Fruit fly (Drosophila melanogaster) whole organism, embryonic: ENCODE results near the gene CG12947.

Experiments
- Bgb ChIP-seq: fragments of 200-800 bp; sonication (Bioruptor generic); IDR thresholded peaks from 2 replicates; pipeline ENCODE4 v1.3.6; 2022; ENCODE audit warnings: missing biosample characterization, missing genetic modification characterization; ENCODE audit not compliant: partially characterized antibody
- CG10147 ChIP-seq: fragments of 200-800 bp; sonication (Bioruptor generic); optimal IDR thresholded peaks from 2 replicates; lab custom pipeline; 2019; ENCODE audit warnings: missing biosample characterization, mild to moderate bottlenecking, missing genetic modification characterization, moderate library complexity
- CG11398 ChIP-seq: fragments of 200-800 bp; sonication (Bioruptor generic); optimal IDR thresholded peaks from 2 replicates; lab custom pipeline; 2016; ENCODE audit warnings: missing biosample characterization, missing genetic modification characterization
- CG12104 ChIP-seq: fragments of 200-800 bp; sonication (Bioruptor generic); optimal IDR thresholded peaks from 3 replicates; lab custom pipeline; 2016; ENCODE audit warnings: missing biosample characterization, missing genetic modification characterization
- CG12236 ChIP-seq: fragments of 200-800 bp; sonication (Bioruptor generic); optimal IDR thresholded peaks from 2 replicates; lab custom pipeline; 2016; ENCODE audit warnings: missing biosample characterization, missing genetic modification characterization
- CG16813 ChIP-seq: fragments of 200-800 bp; sonication (Bioruptor generic); IDR thresholded peaks from 3 replicates; pipeline ENCODE4 v1.3.6; 2022; ENCODE audit warnings: missing biosample characterization, missing genetic modification characterization; ENCODE audit not compliant: partially characterized antibody
- CG17612 ChIP-seq: fragments of 200-800 bp; sonication (Bioruptor generic); IDR thresholded peaks from 2 replicates; pipeline ENCODE4 v1.3.6; 2022; ENCODE audit warnings: missing biosample characterization, missing genetic modification characterization
- CG2129 ChIP-seq: fragments of 200-800 bp; sonication (Bioruptor generic); IDR thresholded peaks from 2 replicates; pipeline ENCODE4 v1.3.6; 2022; ENCODE audit warnings: missing biosample characterization, missing genetic modification characterization; ENCODE audit not compliant: partially characterized antibody
- CG2712 ChIP-seq: fragments of 200-800 bp; optimal IDR thresholded peaks from 3 replicates; lab custom pipeline; 2019; ENCODE audit warnings: missing biosample characterization, mild to moderate bottlenecking, missing genetic modification characterization, moderate library complexity
- CG33213 ChIP-seq: fragments of 200-800 bp; sonication (Bioruptor generic); optimal IDR thresholded peaks from 3 replicates; lab custom pipeline; 2016; ENCODE audit warnings: missing biosample characterization, missing genetic modification characterization
- CG34376 ChIP-seq: fragments of 200-800 bp; sonication (Bioruptor generic); optimal IDR thresholded peaks from 2 replicates; lab custom pipeline; 2018; ENCODE audit warnings: missing biosample characterization, mild to moderate bottlenecking, missing genetic modification characterization
- CG3847 ChIP-seq: fragments of 200-800 bp; sonication (Bioruptor generic); IDR thresholded peaks from 2 replicates; pipeline ENCODE4 v1.3.6; 2022; ENCODE audit warnings: missing biosample characterization, missing genetic modification characterization
- CG42726 ChIP-seq: fragments of 200-800 bp; sonication (Bioruptor generic); IDR thresholded peaks from 2 replicates; pipeline ENCODE4 v1.3.6; 2022; ENCODE audit warnings: missing biosample characterization, missing genetic modification characterization; ENCODE audit not compliant: partially characterized antibody
- CG4328 ChIP-seq: fragments of 200-800 bp; sonication (Bioruptor generic); optimal IDR thresholded peaks from 3 replicates; lab custom pipeline; 2017; ENCODE audit warnings: missing biosample characterization, missing genetic modification reagents, missing genetic modification characterization
- CG4730 ChIP-seq: fragments of 200-800 bp; sonication (Bioruptor generic); IDR thresholded peaks from 2 replicates; pipeline ENCODE4 v1.3.6; 2022; ENCODE audit warnings: missing biosample characterization, missing genetic modification characterization
- CG4820 ChIP-seq: fragments of 200-800 bp; sonication (Bioruptor generic); optimal IDR thresholded peaks from 3 replicates; lab custom pipeline; 2016; ENCODE audit warnings: missing biosample characterization, missing genetic modification characterization
- CG6683 ChIP-seq: fragments of 200-800 bp; sonication (Bioruptor generic); optimal IDR thresholded peaks from 2 replicates; lab custom pipeline; 2017; ENCODE audit warnings: missing biosample characterization, mild to moderate bottlenecking, missing genetic modification characterization, missing genetic modification reagents
- CG8388 ChIP-seq: fragments of 200-800 bp; sonication (Bioruptor generic); optimal IDR thresholded peaks from 2 replicates; lab custom pipeline; 2019; ENCODE audit warnings: missing biosample characterization, mild to moderate bottlenecking, missing genetic modification characterization, moderate library complexity
- CG8924 ChIP-seq: fragments of 200-800 bp; optimal IDR thresholded peaks from 3 replicates; lab custom pipeline; 2019; ENCODE audit warnings: missing biosample characterization, mild to moderate bottlenecking, missing genetic modification characterization, moderate library complexity
- CG9727 ChIP-seq: fragments of 200-800 bp; sonication (Bioruptor generic); optimal IDR thresholded peaks from 3 replicates; lab custom pipeline; 2017; ENCODE audit warnings: missing biosample characterization, mild to moderate bottlenecking, missing genetic modification characterization
- CG9932 ChIP-seq: fragments of 200-800 bp; sonication (Bioruptor generic); IDR thresholded peaks from 2 replicates; pipeline ENCODE4 v1.3.6; 2022; ENCODE audit warnings: missing biosample characterization, missing genetic modification characterization
- Chrac-16 ChIP-seq: fragments of 200-800 bp; sonication (Bioruptor generic); optimal IDR thresholded peaks from 3 replicates; lab custom pipeline; 2016; ENCODE audit warnings: missing biosample characterization, missing genetic modification characterization
- E2f2 ChIP-seq: fragments of 200-800 bp; sonication (Bioruptor generic); IDR thresholded peaks from 2 replicates; pipeline ENCODE4 v1.3.6; 2022; ENCODE audit warnings: missing biosample characterization, missing genetic modification characterization
- Mad ChIP-seq: fragments of 200-800 bp; sonication (Bioruptor generic); optimal IDR thresholded peaks from 2 replicates; lab custom pipeline; 2016; ENCODE audit warnings: missing biosample characterization, missing genetic modification characterization
- NK7.1 ChIP-seq: fragments of 200-800 bp; sonication (Bioruptor generic); optimal IDR thresholded peaks from 3 replicates; lab custom pipeline; 2016; ENCODE audit warnings: missing biosample characterization, missing genetic modification characterization
- Nf-YA ChIP-seq: fragments of 200-800 bp; sonication (Bioruptor generic); IDR thresholded peaks from 2 replicates; pipeline ENCODE4 v1.3.6; 2022; ENCODE audit warnings: missing biosample characterization, missing genetic modification characterization
- Nf-YB ChIP-seq: fragments of 200-800 bp; sonication (Bioruptor generic); optimal IDR thresholded peaks from 3 replicates; lab custom pipeline; 2019; ENCODE audit warnings: missing biosample characterization, mild to moderate bottlenecking, missing genetic modification characterization, moderate library complexity
- croc ChIP-seq: fragments of 200-800 bp; sonication (Bioruptor generic); conservative IDR thresholded peaks from 3 replicates; pipeline ENCODE4 v1.3.6; 2022; ENCODE audit warnings: missing biosample characterization, missing genetic modification characterization
- cwo ChIP-seq: fragments of 200-800 bp; sonication (Bioruptor generic); optimal IDR thresholded peaks from 3 replicates; lab custom pipeline; 2017; ENCODE audit warnings: missing biosample characterization, missing genetic modification characterization, mild to moderate bottlenecking, moderate library complexity, missing genetic modification reagents
- dmrt99B ChIP-seq: fragments of 200-800 bp; sonication (Bioruptor generic); optimal IDR thresholded peaks from 2 replicates; lab custom pipeline; 2018; ENCODE audit warnings: missing biosample characterization, mild to moderate bottlenecking, missing genetic modification characterization, moderate library complexity
- eyg ChIP-seq: fragments of 200-800 bp; sonication (Bioruptor generic); optimal IDR thresholded peaks from 3 replicates; lab custom pipeline; 2016; ENCODE audit warnings: missing biosample characterization, missing genetic modification characterization
- fd102C ChIP-seq: fragments of 200-800 bp; sonication (Bioruptor generic); optimal IDR thresholded peaks from 2 replicates; lab custom pipeline; 2018; ENCODE audit warnings: missing biosample characterization, mild to moderate bottlenecking, missing genetic modification characterization, moderate library complexity
- fd96Cb ChIP-seq: fragments of 200-800 bp; sonication (Bioruptor generic); optimal IDR thresholded peaks from 2 replicates; lab custom pipeline; 2018; ENCODE audit warnings: missing biosample characterization, mild to moderate bottlenecking, missing genetic modification characterization, moderate library complexity
- jigr1 ChIP-seq: fragments of 200-800 bp; sonication (Bioruptor generic); IDR thresholded peaks from 3 replicates; pipeline ENCODE4 v1.3.6; 2022; ENCODE audit warnings: missing biosample characterization, missing genetic modification characterization
- jing ChIP-seq: fragments of 200-800 bp; sonication (Bioruptor generic); optimal IDR thresholded peaks from 2 replicates; lab custom pipeline; 2018; ENCODE audit warnings: missing biosample characterization, mild to moderate bottlenecking, missing genetic modification characterization
- lola ChIP-seq, 3 experiments: fragments of >200 bp in 2 of 3; fragments of 200-800 bp in 1 of 3; sonication (Bioruptor generic) in 1 of 3; optimal IDR thresholded peaks; 2 replicates each; lab custom pipeline; 2017 to 2019; ENCODE audit warnings: missing biosample characterization in 3 of 3, missing genetic modification characterization in 3 of 3, mild to moderate bottlenecking in 1 of 3, moderate library complexity in 1 of 3
- mam ChIP-seq: fragments of 200-800 bp; sonication (Bioruptor generic); optimal IDR thresholded peaks from 3 replicates; lab custom pipeline; 2016; ENCODE audit warnings: missing biosample characterization, missing genetic modification characterization
- pho ChIP-seq: fragments of 200-800 bp; sonication (Bioruptor generic); optimal IDR thresholded peaks from 2 replicates; lab custom pipeline; 2016; ENCODE audit warnings: missing biosample characterization, missing genetic modification characterization
- psq ChIP-seq: fragments of 200-800 bp; sonication (Bioruptor generic); optimal IDR thresholded peaks from 2 replicates; lab custom pipeline; 2017; ENCODE audit warnings: missing biosample characterization, missing genetic modification characterization
- repo ChIP-seq: fragments of 200-800 bp; sonication (Bioruptor generic); optimal IDR thresholded peaks from 2 replicates; lab custom pipeline; 2016; ENCODE audit warnings: missing biosample characterization, missing genetic modification characterization
- rib ChIP-seq: fragments of 200-800 bp; sonication (Bioruptor generic); IDR thresholded peaks from 2 replicates; pipeline ENCODE4 v1.3.6; 2022; ENCODE audit warnings: missing biosample characterization, missing genetic modification characterization
- salm ChIP-seq: fragments of 200-800 bp; sonication (Bioruptor generic); optimal IDR thresholded peaks from 2 replicates; lab custom pipeline; 2018; ENCODE audit warnings: missing biosample characterization, mild to moderate bottlenecking, missing genetic modification characterization
- sisA ChIP-seq: fragments of 200-800 bp; sonication (Bioruptor generic); IDR thresholded peaks from 2 replicates; pipeline ENCODE4 v1.3.6; 2022; ENCODE audit warnings: missing biosample characterization, missing genetic modification characterization
- slou ChIP-seq: fragments of 200-800 bp; sonication (Bioruptor generic); optimal IDR thresholded peaks from 3 replicates; lab custom pipeline; 2016; ENCODE audit warnings: missing biosample characterization, missing genetic modification characterization
- sob ChIP-seq: fragments of 200-800 bp; sonication (Bioruptor generic); IDR thresholded peaks from 2 replicates; pipeline ENCODE4 v1.3.6; 2022; ENCODE audit warnings: missing biosample characterization, missing genetic modification characterization
- sqz ChIP-seq: fragments of 200-800 bp; sonication (Bioruptor generic); optimal IDR thresholded peaks from 3 replicates; lab custom pipeline; 2018; ENCODE audit warnings: missing biosample characterization, mild to moderate bottlenecking, missing genetic modification characterization
- ssp ChIP-seq: fragments of 200-800 bp; sonication (Bioruptor generic); IDR thresholded peaks from 2 replicates; pipeline ENCODE4 v1.3.6; 2022; ENCODE audit warnings: missing biosample characterization, missing genetic modification characterization
- tgo ChIP-seq: fragments of 200-800 bp; sonication (Bioruptor generic); IDR thresholded peaks from 3 replicates; pipeline ENCODE4 v1.3.6; 2022; ENCODE audit warnings: missing biosample characterization, missing genetic modification characterization
- tio ChIP-seq: fragments of 200-800 bp; sonication (Bioruptor generic); optimal IDR thresholded peaks from 2 replicates; lab custom pipeline; 2017; ENCODE audit warnings: missing biosample characterization, missing genetic modification characterization, inconsistent platforms

CG12947 gene

DNA sequence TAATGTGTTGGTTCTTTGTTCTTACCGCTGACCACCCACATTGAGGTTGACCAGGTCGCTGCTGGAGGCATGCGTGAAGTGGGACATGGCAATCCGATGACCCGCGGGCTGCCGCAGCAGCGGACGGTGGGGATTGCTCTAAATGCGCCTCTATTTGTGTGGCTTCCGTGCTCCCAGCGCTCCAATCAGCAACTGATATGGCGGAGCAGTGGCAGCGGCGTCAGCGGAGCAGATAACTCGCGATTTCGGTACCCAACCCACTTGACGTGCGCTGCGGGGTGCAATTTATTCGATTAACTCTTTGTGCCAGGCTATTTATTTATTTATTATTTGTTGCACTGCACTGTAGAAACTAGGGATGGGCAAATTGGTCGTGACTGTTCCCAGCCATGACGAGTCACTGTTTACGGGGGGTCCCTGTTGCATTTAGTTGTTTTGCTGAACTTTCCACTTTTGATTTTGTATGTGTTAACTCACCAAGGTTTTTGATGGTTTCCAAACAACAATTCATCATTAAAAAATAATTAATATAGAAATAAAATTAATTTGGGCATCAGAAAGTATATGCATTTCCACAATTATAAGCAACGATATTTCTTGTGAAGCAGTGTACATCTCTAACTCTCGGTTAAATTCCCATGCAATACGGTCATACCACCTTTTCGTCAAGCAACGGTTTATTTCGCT lies 20.9 kb downstream of the CG12947 start, which contains the start of the genes CG9467 and CG8526 (continued):
- 0 out of 2 replicates have a peak, but pooled peaks have one; percentile 10 for TF ChIP-seq CG42726 (GFP tag; lab: Robert Waterston, UW)
- TF ChIP-seq CG4730 (GFP tag; lab: Robert Waterston, UW), result 0 out of 2 replicates have a peak, but pooled peaks have one; percentile 6
- no peak for TF ChIP-seq sqz
- no peak for TF ChIP-seq fd102C
- TF ChIP-seq CG9932 (GFP tag; lab: Robert Waterston, UW), result peak; percentile 86
- TF ChIP-seq Chrac-16 (GFP tag; lab: Kevin White, UChicago), result peak; percentile 74
- peak; percentile 80 for TF ChIP-seq CG2712
- no peak for TF ChIP-seq Nf-YA
- TF ChIP-seq jigr1, result peak; percentile 57; the same call in 2 of the 3 replicates
- TF ChIP-seq slou (GFP tag; lab: Kevin White, UChicago), result peak; percentile 59
- peak; percentile 69 for TF ChIP-seq CG9727 (GFP tag; lab: Kevin White, UChicago)
- peak; percentile 51; the same call in 1 of the 2 replicates for TF ChIP-seq Bgb (GFP tag; lab: Robert Waterston, UW)
- TF ChIP-seq psq (GFP tag; lab: Kevin White, UChicago), result no peak
- peak; percentile 29 for TF ChIP-seq CG34376 (GFP tag; lab: Kevin White, UChicago)
- peak; percentile 4 for TF ChIP-seq salm (tag; lab: Kevin White, UChicago)
- TF ChIP-seq tgo (GFP tag; lab: Robert Waterston, UW), result peak; percentile 48; the same call in 2 of the 3 replicates
- no peak for TF ChIP-seq CG12236
- no peak for TF ChIP-seq eyg (GFP tag; lab: Kevin White, UChicago)
- TF ChIP-seq CG11398 (GFP tag; lab: Kevin White, UChicago), result no peak
- TF ChIP-seq E2f2 (GFP tag; lab: Robert Waterston, UW), result peak; percentile 82
- TF ChIP-seq CG4328 (GFP tag; lab: Kevin White, UChicago), result no peak
- peak; percentile 66 for TF ChIP-seq CG2129
- no peak for TF ChIP-seq dmrt99B
- peak; percentile 77 for TF ChIP-seq CG8924 (tag; lab: Kevin White, UChicago)
- no peak for TF ChIP-seq cwo (GFP tag; lab: Kevin White, UChicago)
- no peak for TF ChIP-seq NK7.1 (GFP tag; lab: Kevin White, UChicago)
- peak; percentile 16 for TF ChIP-seq CG33213 (GFP tag; lab: Kevin White, UChicago)
- peak; percentile 11 for TF ChIP-seq pho (GFP tag; lab: Kevin White, UChicago)
- TF ChIP-seq CG4820 (GFP tag; lab: Kevin White, UChicago), result peak; percentile 67
- TF ChIP-seq CG6683 (GFP tag; lab: Kevin White, UChicago), result no peak
- peak; percentile 68 for TF ChIP-seq CG8388 (GFP tag; lab: Kevin White, UChicago)
- no peak for TF ChIP-seq repo (GFP tag; lab: Kevin White, UChicago)
- peak; percentile 77 for TF ChIP-seq CG3847 (GFP tag; lab: Robert Waterston, UW)
- TF ChIP-seq lola (GFP tag; optimal IDR thresholded peaks at IDR 0.05; lab: Kevin White, UChicago), result peak in 1 of 3 experiments; percentile 74
- peak; percentile 52; the same call in 2 of the 3 replicates for TF ChIP-seq croc
- TF ChIP-seq rib (GFP tag; lab: Robert Waterston, UW), result no peak
- TF ChIP-seq CG17612 (GFP tag; lab: Robert Waterston, UW), result no peak
- TF ChIP-seq mam (GFP tag; lab: Kevin White, UChicago), result peak; percentile 59
- peak; percentile 58; the same call in 1 of the 2 replicates for TF ChIP-seq sisA (GFP tag; lab: Robert Waterston, UW)
- TF ChIP-seq CG10147 (GFP tag; lab: Kevin White, UChicago), result peak; percentile 78
- TF ChIP-seq jing, result no peak
- peak; percentile 81 for TF ChIP-seq CG16813
- peak; percentile 36 for TF ChIP-seq fd96Cb
- TF ChIP-seq CG12104 (GFP tag; lab: Kevin White, UChicago), result peak; percentile 58
- TF ChIP-seq ssp, result peak; percentile 61
- TF ChIP-seq sob, result peak; percentile 53; the same call in 1 of the 2 replicates
- TF ChIP-seq Mad (GFP tag; lab: Kevin White, UChicago), result peak; percentile 5
- TF ChIP-seq Nf-YB (GFP tag; lab: Kevin White, UChicago), result no peak
- TF ChIP-seq tio (GFP tag; lab: Kevin White, UChicago), result no peak
